Fruit fly (Drosophila melanogaster) whole organism: ENCODE results near the gene CG42458.

ENCODE experiments used
- Dll ChIP-seq: fragments of >200 bp; optimal IDR thresholded peaks from 2 replicates; lab custom pipeline; 2017
- EcR ChIP-seq, 2 experiments: fragments of >200 bp; optimal IDR thresholded peaks; 2 replicates each; lab custom pipeline; 2017; ENCODE audit warnings: missing biosample characterization in 2 of 2, missing genetic modification characterization in 2 of 2, missing genetic modification reagents in 2 of 2
- psq ChIP-seq: fragments of >200 bp; optimal IDR thresholded peaks from 2 replicates; lab custom pipeline; 2017
- usp ChIP-seq: fragments of >200 bp; optimal IDR thresholded peaks from 2 replicates; lab custom pipeline; 2017; ENCODE audit warnings: missing biosample characterization, missing genetic modification characterization, mixed read lengths

DNA sequence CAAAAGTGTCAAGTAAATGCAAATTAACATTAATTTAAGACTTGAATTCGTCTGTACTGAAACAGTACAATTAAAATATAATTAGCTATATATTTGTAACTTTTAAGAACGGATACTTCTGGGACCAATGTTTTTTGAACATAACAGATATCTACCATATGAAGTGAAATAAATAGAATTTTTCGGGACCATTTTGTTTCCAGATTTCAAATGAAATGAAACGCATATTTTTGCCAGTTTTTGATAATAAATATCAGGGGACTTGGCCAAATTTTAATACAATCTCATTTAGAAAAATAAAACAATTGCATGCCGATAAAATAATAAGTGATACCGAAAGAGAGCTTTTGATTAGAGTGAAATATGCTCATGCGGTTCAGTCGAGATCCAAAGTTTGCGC, 62.0 kb downstream of the CG42458 start, which contains the start of gene mthl6:
- TF ChIP-seq usp (GFP tag; lab: Kevin White, UChicago) (no peak), EcR (GFP tag; optimal IDR thresholded peaks at IDR 0.05; lab: Kevin White, UChicago) (no peak), Dll (lab: Kevin White, UChicago) (no peak), psq (lab: Kevin White, UChicago) (no peak)
